Worm (Caenorhabditis elegans): ENCODE data around the gene T05A8.1.

T05A8.1 gene

DNA sequence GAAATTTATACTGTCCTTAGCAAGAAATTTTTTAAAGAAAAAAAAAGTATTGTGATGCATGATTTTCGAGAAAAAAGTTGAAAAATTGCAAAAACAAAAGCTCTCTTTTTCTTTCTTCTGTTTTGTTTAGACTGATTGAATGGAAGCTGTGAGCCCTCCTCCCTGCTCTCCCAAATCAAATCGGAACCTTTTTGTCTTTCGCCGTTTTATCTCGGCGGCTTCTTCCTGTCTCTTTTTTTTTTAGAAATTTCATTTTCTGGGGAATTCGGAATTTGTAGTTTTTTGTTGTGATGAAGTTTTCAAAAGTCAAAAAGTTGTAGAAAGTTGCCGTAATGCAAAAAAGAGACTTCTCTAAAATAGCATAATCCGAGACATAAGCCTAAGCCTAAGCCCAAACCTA is 20.8 kb upstream of the T05A8.1 start:
- TF ChIP-seq klf-2 (GFP tag; conservative IDR thresholded peaks at IDR 0.05) = no peak
- TF ChIP-seq ztf-23 (GFP tag; IDR thresholded peaks at IDR 0.05) = no peak
- no peak for TF ChIP-seq cog-1 (tag; optimal IDR thresholded peaks at IDR 0.05)
- no peak for TF ChIP-seq tab-1 (GFP tag; IDR thresholded peaks at IDR 0.05)

ce11 chrII:2726774-2727173 is 16.9 kb upstream of the T05A8.1 start:
- TF ChIP-seq ztf-23 (GFP tag; IDR thresholded peaks at IDR 0.05) = no peak
- no peak for TF ChIP-seq klf-2 (GFP tag; conservative IDR thresholded peaks at IDR 0.05)

DNA sequence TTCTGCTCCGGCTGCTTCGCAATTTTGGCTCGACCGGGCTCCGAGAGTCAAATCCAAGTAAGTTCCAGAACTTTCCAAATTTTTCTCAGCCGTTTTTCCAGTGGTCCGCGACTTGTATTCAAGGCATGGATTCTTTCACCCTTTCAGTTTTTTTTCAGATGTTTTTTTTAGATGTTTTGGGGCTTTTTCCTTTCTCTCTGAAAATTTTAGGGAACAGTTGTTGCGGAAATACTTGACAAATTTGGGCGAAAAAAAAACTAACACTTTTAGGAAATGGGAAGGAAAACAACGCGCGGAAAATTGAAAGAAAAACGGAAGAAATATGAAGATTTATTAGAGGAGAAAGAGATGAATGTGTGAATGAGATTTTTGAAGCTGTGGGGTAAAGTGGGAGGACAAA is 15.7 kb upstream of the T05A8.1 start, which contains the start of the genes T05A8.11 and nep-2:
Gene T05A8.11 (minus strand): TSS at position 101 of the 400 bp plus-strand sequence.
Gene nep-2 (minus strand): TSS at position 192 of the 400 bp plus-strand sequence.
- TF ChIP-seq tab-1 (GFP tag; IDR thresholded peaks at IDR 0.05) = no peak
- no peak for TF ChIP-seq klf-2 (GFP tag; conservative IDR thresholded peaks at IDR 0.05)
- no peak for TF ChIP-seq ref-1 (GFP tag; conservative IDR thresholded peaks at IDR 0.05)
- TF ChIP-seq ztf-29 (GFP tag; IDR thresholded peaks at IDR 0.05) = no peak
- TF ChIP-seq ztf-23 (GFP tag; IDR thresholded peaks at IDR 0.05) = no peak
- no peak for TF ChIP-seq med-1 (GFP tag; optimal IDR thresholded peaks at IDR 0.05; ENCODE audit: insufficient read depth)
- no peak for TF ChIP-seq T22C8.4 (GFP tag; IDR thresholded peaks at IDR 0.05)
- TF ChIP-seq flt-1 (GFP tag; IDR thresholded peaks at IDR 0.05) = no peak
- TF ChIP-seq cog-1 (tag; optimal IDR thresholded peaks at IDR 0.05) = no peak

DNA sequence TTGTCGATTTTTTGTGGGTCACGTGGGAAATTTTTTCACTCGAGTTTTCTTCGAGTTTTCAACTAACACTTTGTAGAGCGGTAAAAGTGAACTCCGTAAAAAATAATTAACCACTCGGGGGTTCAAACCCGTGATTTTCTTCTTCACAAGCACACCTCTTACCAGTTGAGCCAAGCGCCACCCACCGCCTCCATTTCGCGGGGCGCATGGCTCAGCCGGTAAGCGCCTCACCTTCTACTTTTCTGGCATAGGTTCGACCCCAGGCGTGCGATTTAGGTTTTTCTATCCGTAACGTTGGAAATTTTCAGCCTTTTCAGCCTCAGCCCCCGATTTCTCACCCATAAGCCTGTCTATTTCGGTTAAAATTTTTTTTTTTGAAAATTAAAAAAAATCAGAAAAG is 12.2 kb upstream of the T05A8.1 start:
- no peak for TF ChIP-seq ztf-23 (GFP tag; IDR thresholded peaks at IDR 0.05)
- no peak for TF ChIP-seq med-1 (GFP tag; optimal IDR thresholded peaks at IDR 0.05; ENCODE audit: insufficient read depth)
- no peak for TF ChIP-seq ztf-29 (GFP tag; IDR thresholded peaks at IDR 0.05)
- no peak for TF ChIP-seq T22C8.4 (GFP tag; IDR thresholded peaks at IDR 0.05)
- no peak for TF ChIP-seq ref-1 (GFP tag; conservative IDR thresholded peaks at IDR 0.05)
- no peak for TF ChIP-seq flt-1 (GFP tag; IDR thresholded peaks at IDR 0.05)
- no peak for TF ChIP-seq cog-1 (tag; optimal IDR thresholded peaks at IDR 0.05)
- TF ChIP-seq klf-2 (GFP tag; conservative IDR thresholded peaks at IDR 0.05) = no peak
- TF ChIP-seq tab-1 (GFP tag; IDR thresholded peaks at IDR 0.05) = no peak

DNA sequence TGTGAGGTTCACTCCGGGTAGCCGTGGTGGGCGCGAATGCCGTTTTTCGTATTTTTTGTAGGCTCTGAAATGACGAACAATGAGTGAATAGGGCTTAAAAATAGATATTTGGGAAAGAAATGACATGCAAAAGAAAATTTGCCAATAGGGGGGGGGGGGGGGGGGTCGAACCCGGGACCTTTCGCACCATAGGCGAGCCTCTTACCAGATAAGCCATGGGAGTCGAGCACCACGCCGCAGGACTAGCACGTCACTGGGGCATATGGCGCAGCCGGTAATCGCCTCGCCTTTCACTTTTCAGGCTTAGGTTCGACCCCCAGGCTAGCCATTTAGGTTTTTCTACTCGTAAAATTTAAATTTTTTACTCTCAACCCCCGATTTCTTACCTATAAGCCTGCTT is 9.4 kb upstream of the T05A8.1 start:
- TF ChIP-seq flt-1 (GFP tag; IDR thresholded peaks at IDR 0.05) = no peak
- no peak for TF ChIP-seq ztf-23 (GFP tag; IDR thresholded peaks at IDR 0.05)
- no peak for TF ChIP-seq med-1 (GFP tag; optimal IDR thresholded peaks at IDR 0.05; ENCODE audit: insufficient read depth)
- TF ChIP-seq ref-1 (GFP tag; conservative IDR thresholded peaks at IDR 0.05) = no peak
- TF ChIP-seq T22C8.4 (GFP tag; IDR thresholded peaks at IDR 0.05) = no peak
- no peak for TF ChIP-seq cog-1 (tag; optimal IDR thresholded peaks at IDR 0.05)
- no peak for TF ChIP-seq ztf-29 (GFP tag; IDR thresholded peaks at IDR 0.05)
- no peak for TF ChIP-seq tab-1 (GFP tag; IDR thresholded peaks at IDR 0.05)
- TF ChIP-seq klf-2 (GFP tag; conservative IDR thresholded peaks at IDR 0.05) = no peak

ce11 chrII:2717335-2717734 is 7.5 kb upstream of the T05A8.1 start, which contains the start of gene T05A8.3:
T05A8.3 (minus strand) TSS chrII:2717435.
- TF ChIP-seq flt-1 (GFP tag; IDR thresholded peaks at IDR 0.05) (no peak), T22C8.4 (GFP tag; IDR thresholded peaks at IDR 0.05) (no peak), klf-2 (GFP tag; conservative IDR thresholded peaks at IDR 0.05) (no peak)

DNA sequence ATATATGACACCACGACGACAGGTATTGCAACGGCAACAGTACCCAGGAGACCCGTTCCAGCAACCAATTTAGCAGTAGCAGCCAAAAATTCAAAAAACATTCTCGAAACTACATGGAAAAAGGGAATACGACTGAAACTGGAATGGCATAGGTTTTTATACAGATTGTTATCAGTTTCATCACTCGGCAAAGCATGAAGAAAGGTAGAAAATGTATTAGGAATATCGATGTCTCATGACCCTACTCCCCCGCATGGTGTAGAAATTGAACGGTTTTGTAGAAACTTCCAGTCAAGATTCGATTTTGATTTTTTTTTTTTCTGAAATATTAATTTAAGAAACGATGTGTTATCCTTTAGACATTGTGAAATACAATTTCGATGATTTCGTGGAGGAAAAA is 1.1 kb upstream of the T05A8.1 start, which contains the start of gene T05A8.2:
Gene T05A8.2 (minus strand): TSS at position 101 of the 400 bp plus-strand sequence.
- TF ChIP-seq tab-1 (GFP tag; IDR thresholded peaks at IDR 0.05) = no peak
- no peak for TF ChIP-seq med-1 (GFP tag; optimal IDR thresholded peaks at IDR 0.05; ENCODE audit: insufficient read depth)
- TF ChIP-seq ztf-23 (GFP tag; IDR thresholded peaks at IDR 0.05) = no peak
- TF ChIP-seq ref-1 (GFP tag; conservative IDR thresholded peaks at IDR 0.05) = no peak
- no peak for TF ChIP-seq klf-2 (GFP tag; conservative IDR thresholded peaks at IDR 0.05)
- TF ChIP-seq T22C8.4 (GFP tag; IDR thresholded peaks at IDR 0.05) = no peak
- no peak for TF ChIP-seq ztf-29 (GFP tag; IDR thresholded peaks at IDR 0.05)
- no peak for TF ChIP-seq flt-1 (GFP tag; IDR thresholded peaks at IDR 0.05)
- TF ChIP-seq cog-1 (tag; optimal IDR thresholded peaks at IDR 0.05) = no peak

DNA sequence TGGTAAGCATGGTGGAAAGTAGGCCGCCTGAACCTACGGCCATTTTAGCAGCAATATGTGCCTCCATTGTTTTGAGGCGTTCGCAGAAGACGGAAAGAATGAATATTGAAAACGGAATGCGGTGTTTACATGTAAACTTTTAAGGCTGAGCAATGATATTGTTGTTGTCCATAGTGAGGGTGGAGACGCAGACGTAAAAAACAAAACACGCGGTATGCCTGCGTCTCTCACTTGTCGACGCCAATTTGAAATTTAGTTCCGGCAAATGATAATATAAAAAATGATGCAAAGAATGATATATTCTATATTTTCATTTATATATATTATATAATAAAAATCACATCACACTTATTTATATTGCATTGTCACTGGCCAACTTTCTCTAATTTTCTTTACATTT is 2.0 kb downstream of the T05A8.1 start, which contains the start of gene Y47G7B.2:
Gene Y47G7B.2 (minus strand): TSS at position 143 of the 400 bp plus-strand sequence.
- no peak for TF ChIP-seq tab-1 (GFP tag; IDR thresholded peaks at IDR 0.05)
- no peak for TF ChIP-seq klf-2 (GFP tag; conservative IDR thresholded peaks at IDR 0.05)
- no peak for TF ChIP-seq T22C8.4 (GFP tag; IDR thresholded peaks at IDR 0.05)
- no peak for TF ChIP-seq ref-1 (GFP tag; conservative IDR thresholded peaks at IDR 0.05)
- no peak for TF ChIP-seq ztf-29 (GFP tag; IDR thresholded peaks at IDR 0.05)
- no peak for TF ChIP-seq med-1 (GFP tag; optimal IDR thresholded peaks at IDR 0.05; ENCODE audit: insufficient read depth)
- TF ChIP-seq ztf-23 (GFP tag; IDR thresholded peaks at IDR 0.05) = no peak
- no peak for TF ChIP-seq flt-1 (GFP tag; IDR thresholded peaks at IDR 0.05)
- TF ChIP-seq cog-1 (tag; optimal IDR thresholded peaks at IDR 0.05) = no peak

ce11 chrII:2705200-2705599 is 4.6 kb downstream of the T05A8.1 start, which contains the start of gene srh-128:
srh-128 (minus strand) TSS chrII:2705300.
- TF ChIP-seq ztf-23 (GFP tag; IDR thresholded peaks at IDR 0.05) (no peak), cog-1 (tag; optimal IDR thresholded peaks at IDR 0.05) (no peak)

- TF ChIP-seq flt-1 (GFP tag; IDR thresholded peaks at IDR 0.05) (no peak), tab-1 (GFP tag; IDR thresholded peaks at IDR 0.05) (no peak), med-1 (GFP tag; optimal IDR thresholded peaks at IDR 0.05; ENCODE audit: insufficient read depth) (no peak), cog-1 (tag; optimal IDR thresholded peaks at IDR 0.05) (no peak), ztf-23 (GFP tag; IDR thresholded peaks at IDR 0.05) (no peak), ref-1 (GFP tag; conservative IDR thresholded peaks at IDR 0.05) (no peak), T22C8.4 (GFP tag; IDR thresholded peaks at IDR 0.05) (no peak), ztf-29 (GFP tag; IDR thresholded peaks at IDR 0.05) (no peak), klf-2 (GFP tag; conservative IDR thresholded peaks at IDR 0.05) (no peak)
Measured at ce11 chrII:2702757-2703156, 7.1 kb downstream of the T05A8.1 start, which contains the start of gene sri-60. sri-60 (minus strand) TSS chrII:2702857.

All from whole organism, midembryonic.